Fruit fly (Drosophila melanogaster): ENCODE results near the gene CG34180.

DNA sequence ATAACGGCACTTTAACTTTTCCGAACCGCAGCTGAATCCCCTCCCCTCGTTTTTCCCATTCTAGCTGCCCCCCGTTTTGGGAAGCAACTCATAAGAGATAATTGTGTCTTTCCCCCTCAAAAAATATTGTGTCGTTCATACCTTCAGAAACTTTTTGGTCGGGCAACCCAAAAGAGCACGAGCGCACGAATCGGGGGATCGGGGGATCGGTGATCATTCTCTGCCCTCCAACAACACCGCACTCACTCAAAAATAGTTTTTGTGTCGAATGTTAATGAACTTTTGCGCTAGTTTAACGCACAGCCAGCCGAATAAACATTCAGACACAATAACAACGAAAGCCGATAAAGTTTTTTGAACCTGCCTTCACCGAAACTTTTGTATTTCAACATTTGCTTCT lies 30.1 kb downstream of the CG34180 start:
- TF ChIP-seq Mio (GFP tag; optimal IDR thresholded peaks at IDR 0.05) (no peak), Dif (GFP tag; optimal IDR thresholded peaks at IDR 0.05; ENCODE audit: partially characterized antibody) (no peak), OdsH (GFP tag; optimal IDR thresholded peaks at IDR 0.05) (no peak), Vsx2 (GFP tag; optimal IDR thresholded peaks at IDR 0.05; ENCODE audit: partially characterized antibody) (no peak), sage (GFP tag; optimal IDR thresholded peaks at IDR 0.05) (no peak), rgr (GFP tag; optimal IDR thresholded peaks at IDR 0.05) (no peak), pan (optimal IDR thresholded peaks at IDR 0.05) (no peak), br (GFP tag; optimal IDR thresholded peaks at IDR 0.05) (no peak), Myc (optimal IDR thresholded peaks at IDR 0.05) (no peak), Hr83 (GFP tag; optimal IDR thresholded peaks at IDR 0.05; ENCODE audit: poor library complexity, severe bottlenecking) (no peak), lola (GFP tag; optimal IDR thresholded peaks at IDR 0.05) (no peak)

Data from whole organism, wandering third instar larva.